Worm (Caenorhabditis elegans): ENCODE results near the gene srsx-37.
"Not testable (repeated sequence)": the region's sequence is repeated elsewhere in the genome, so short reads cannot be mapped to it uniquely, and the experiment has no call there.

- TF ChIP-seq unc-62 (GFP tag; optimal IDR thresholded peaks at IDR 0.05); blmp-1 (tag; optimal IDR thresholded peaks at IDR 0.05); ztf-11 (tag; optimal IDR thresholded peaks at IDR 0.05); nhr-90 (tag; optimal IDR thresholded peaks at IDR 0.05; ENCODE audit: poor library complexity); lin-15B (tag; optimal IDR thresholded peaks at IDR 0.05); elt-2 (tag; optimal IDR thresholded peaks at IDR 0.05); lin-13 (GFP tag; optimal IDR thresholded peaks at IDR 0.05); unc-130 (tag; optimal IDR thresholded peaks at IDR 0.05); lin-39 (tag; optimal IDR thresholded peaks at IDR 0.05): not testable (repeated sequence)
Measured at ce11 chrV:15215175-15215574, 43.8 kb downstream of the srsx-37 start, which contains the start of gene sri-26.

Data from whole organism, L1 larva.